Worm (Caenorhabditis elegans) whole organism, mixed stage, embryonic: ENCODE results near the gene Y36E3A.2.
A peak's percentile ranks its signal among the peaks of the same experiment; 100 is the strongest.

Experiments
- M03D4.4 ChIP-seq: sonication (generic microtip); optimal IDR thresholded peaks from 2 replicates; lab custom pipeline; 2017; ENCODE audit warnings: mild to moderate bottlenecking, missing genetic modification characterization, missing compliant biosample characterization
- bed-3 ChIP-seq: fragments of 200-800 bp; sonication (Bioruptor generic); optimal IDR thresholded peaks from 3 replicates; lab custom pipeline; 2018; ENCODE audit warnings: mild to moderate bottlenecking, missing genetic modification characterization, moderate library complexity, missing compliant biosample characterization
- blmp-1 ChIP-seq: fragments of 150-350 bp; optimal IDR thresholded peaks from 2 replicates; lab custom pipeline; 2014; ENCODE audit warnings: missing biosample characterization, missing genetic modification characterization
- ceh-39 ChIP-seq: fragments of 150-350 bp; optimal IDR thresholded peaks from 2 replicates; lab custom pipeline; 2014; ENCODE audit warnings: missing biosample characterization, missing genetic modification characterization
- ceh-43 ChIP-seq: fragments of 200-800 bp; sonication (Bioruptor generic); optimal IDR thresholded peaks from 2 replicates; lab custom pipeline; 2018; ENCODE audit warnings: mild to moderate bottlenecking, missing genetic modification characterization, moderate library complexity, missing compliant biosample characterization
- ceh-83 ChIP-seq: fragments of 200-800 bp; sonication (Bioruptor generic); optimal IDR thresholded peaks from 2 replicates; lab custom pipeline; 2018; ENCODE audit warnings: mild to moderate bottlenecking, missing genetic modification characterization, missing compliant biosample characterization
- ces-1 ChIP-seq: fragments of 150-350 bp; optimal IDR thresholded peaks from 2 replicates; lab custom pipeline; 2014; ENCODE audit warnings: missing biosample characterization, missing genetic modification reagents, missing genetic modification characterization
- cnd-1 ChIP-seq: fragments of 200-800 bp; sonication (Bioruptor generic); optimal IDR thresholded peaks from 2 replicates; lab custom pipeline; 2018; ENCODE audit warnings: mild to moderate bottlenecking, missing genetic modification characterization, missing compliant biosample characterization
- drap-1 ChIP-seq: fragments of 200-800 bp; sonication (Bioruptor generic); optimal IDR thresholded peaks from 3 replicates; lab custom pipeline; 2018; ENCODE audit warnings: mild to moderate bottlenecking, missing genetic modification characterization, missing compliant biosample characterization
- elt-1 ChIP-seq: sonication (generic microtip); optimal IDR thresholded peaks from 2 replicates; lab custom pipeline; 2017; ENCODE audit warnings: missing genetic modification characterization, mild to moderate bottlenecking, missing compliant biosample characterization, antibody characterized with exemption, moderate library complexity, borderline replicate concordance; ENCODE audit not compliant: insufficient read depth
- elt-3 ChIP-seq: fragments of 150-350 bp; optimal IDR thresholded peaks from 2 replicates; lab custom pipeline; 2014; ENCODE audit warnings: missing biosample characterization, missing genetic modification characterization
- flh-1 ChIP-seq: fragments of 200-800 bp; sonication (Bioruptor generic); optimal IDR thresholded peaks from 2 replicates; lab custom pipeline; 2018; ENCODE audit warnings: mild to moderate bottlenecking, missing genetic modification characterization, moderate library complexity, missing compliant biosample characterization
- ham-2 ChIP-seq: fragments of 200-800 bp; sonication (Bioruptor generic); optimal IDR thresholded peaks from 2 replicates; lab custom pipeline; 2018; ENCODE audit warnings: mild to moderate bottlenecking, missing genetic modification characterization, missing compliant biosample characterization
- hlh-1 ChIP-seq: fragments of 150-350 bp; optimal IDR thresholded peaks from 2 replicates; lab custom pipeline; 2014; ENCODE audit warnings: missing biosample characterization, missing genetic modification reagents, missing genetic modification characterization
- lin-13 ChIP-seq: fragments of 150-350 bp; optimal IDR thresholded peaks from 2 replicates; lab custom pipeline; 2014; ENCODE audit warnings: missing biosample characterization, missing genetic modification characterization
- lin-32 ChIP-seq: fragments of 200-800 bp; sonication (Bioruptor generic); optimal IDR thresholded peaks from 2 replicates; lab custom pipeline; 2018; ENCODE audit warnings: mild to moderate bottlenecking, missing genetic modification characterization, missing compliant biosample characterization
- lsy-2 ChIP-seq: fragments of 150-350 bp; optimal IDR thresholded peaks from 2 replicates; lab custom pipeline; 2014; ENCODE audit warnings: missing biosample characterization, missing genetic modification characterization
- mab-5 ChIP-seq: fragments of 150-350 bp; optimal IDR thresholded peaks from 2 replicates; lab custom pipeline; 2014; ENCODE audit warnings: missing biosample characterization, missing genetic modification characterization
- mep-1 ChIP-seq: fragments of 150-350 bp; optimal IDR thresholded peaks from 2 replicates; lab custom pipeline; 2017; ENCODE audit warnings: missing biosample characterization, missing genetic modification reagents, missing genetic modification characterization, inconsistent platforms
- mls-2 ChIP-seq: sonication (generic microtip); optimal IDR thresholded peaks from 2 replicates; lab custom pipeline; 2016; ENCODE audit warnings: mild to moderate bottlenecking, missing genetic modification characterization, moderate library complexity, missing compliant biosample characterization
- nhr-12 ChIP-seq: fragments of 150-350 bp; optimal IDR thresholded peaks from 2 replicates; lab custom pipeline; 2014; ENCODE audit warnings: missing biosample characterization, missing genetic modification characterization
- nhr-2 ChIP-seq: fragments of 150-350 bp; optimal IDR thresholded peaks from 2 replicates; lab custom pipeline; 2014; ENCODE audit warnings: missing biosample characterization, missing genetic modification characterization
- nhr-237 ChIP-seq: fragments of 150-350 bp; optimal IDR thresholded peaks from 2 replicates; lab custom pipeline; 2014; ENCODE audit warnings: missing biosample characterization, missing genetic modification characterization
- nhr-28 ChIP-seq: fragments of 150-350 bp; optimal IDR thresholded peaks from 2 replicates; lab custom pipeline; 2014; ENCODE audit warnings: missing biosample characterization, missing genetic modification characterization
- nhr-76 ChIP-seq: sonication (generic microtip); optimal IDR thresholded peaks from 2 replicates; lab custom pipeline; 2017; ENCODE audit warnings: missing biosample characterization, missing genetic modification characterization
- pha-4 ChIP-seq: fragments of 150-350 bp; optimal IDR thresholded peaks from 2 replicates; lab custom pipeline; 2018; ENCODE audit warnings: missing biosample characterization, missing genetic modification reagents, missing genetic modification characterization
- sem-2 ChIP-seq: fragments of 200-800 bp; sonication (Bioruptor generic); optimal IDR thresholded peaks from 2 replicates; lab custom pipeline; 2018; ENCODE audit warnings: mild to moderate bottlenecking, missing genetic modification characterization, missing compliant biosample characterization
- snpc-4 ChIP-seq: fragments of 150-350 bp; optimal IDR thresholded peaks from 2 replicates; lab custom pipeline; 2014; ENCODE audit warnings: missing biosample characterization, missing genetic modification characterization
- sptf-1 ChIP-seq: sonication (generic microtip); optimal IDR thresholded peaks from 2 replicates; lab custom pipeline; 2017; ENCODE audit warnings: mild to moderate bottlenecking, missing genetic modification characterization, moderate library complexity, missing compliant biosample characterization
- tbx-8 ChIP-seq: fragments of 200-800 bp; sonication (Bioruptor generic); optimal IDR thresholded peaks from 2 replicates; lab custom pipeline; 2018; ENCODE audit warnings: mild to moderate bottlenecking, missing genetic modification characterization, moderate library complexity, missing compliant biosample characterization
- unc-120 ChIP-seq: sonication (generic microtip); optimal IDR thresholded peaks from 2 replicates; lab custom pipeline; 2017; ENCODE audit warnings: missing genetic modification characterization, missing compliant biosample characterization; ENCODE audit not compliant: poor library complexity, severe bottlenecking
- unc-39 ChIP-seq: fragments of 150-350 bp; optimal IDR thresholded peaks from 2 replicates; lab custom pipeline; 2014; ENCODE audit warnings: missing biosample characterization, missing genetic modification characterization
- unc-62 ChIP-seq: fragments of 150-350 bp; optimal IDR thresholded peaks from 2 replicates; lab custom pipeline; 2014; ENCODE audit warnings: missing biosample characterization, missing genetic modification reagents, missing genetic modification characterization
- ztf-11 ChIP-seq: fragments of 150-350 bp; optimal IDR thresholded peaks from 2 replicates; lab custom pipeline; 2014; ENCODE audit warnings: missing biosample characterization, missing genetic modification characterization

The Y36E3A.2 gene

DNA sequence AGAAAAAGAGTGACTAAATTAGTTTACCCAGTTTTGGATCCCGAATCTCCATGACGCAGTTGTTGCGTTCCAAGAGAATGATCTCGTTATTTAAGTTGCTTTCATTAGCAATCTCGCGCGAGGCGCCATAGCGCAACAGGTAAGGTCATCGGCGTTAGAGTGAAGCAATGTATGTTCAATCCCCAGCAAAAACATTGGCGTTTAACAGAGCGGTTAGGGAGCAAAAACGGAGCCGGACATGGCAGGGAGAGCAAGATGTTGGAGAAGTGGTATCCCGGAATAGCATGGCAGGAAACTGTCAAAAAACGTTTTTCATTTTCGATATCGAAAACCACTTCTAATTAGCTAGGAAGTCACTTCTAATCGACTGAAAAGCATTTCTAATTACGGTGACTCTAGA lies 28.5 kb downstream of the Y36E3A.2 start:
- no peak for TF ChIP-seq unc-62 (GFP tag; lab: Kevin White, UChicago)
- TF ChIP-seq ceh-39 (tag; lab: Kevin White, UChicago): no peak
- no peak for TF ChIP-seq lsy-2 (tag; lab: Kevin White, UChicago)
- peak; percentile 5 for TF ChIP-seq drap-1 (GFP tag; lab: Kevin White, UChicago)
- no peak for TF ChIP-seq nhr-12 (tag; lab: Kevin White, UChicago)
- TF ChIP-seq elt-1: no peak
- no peak for TF ChIP-seq hlh-1

DNA sequence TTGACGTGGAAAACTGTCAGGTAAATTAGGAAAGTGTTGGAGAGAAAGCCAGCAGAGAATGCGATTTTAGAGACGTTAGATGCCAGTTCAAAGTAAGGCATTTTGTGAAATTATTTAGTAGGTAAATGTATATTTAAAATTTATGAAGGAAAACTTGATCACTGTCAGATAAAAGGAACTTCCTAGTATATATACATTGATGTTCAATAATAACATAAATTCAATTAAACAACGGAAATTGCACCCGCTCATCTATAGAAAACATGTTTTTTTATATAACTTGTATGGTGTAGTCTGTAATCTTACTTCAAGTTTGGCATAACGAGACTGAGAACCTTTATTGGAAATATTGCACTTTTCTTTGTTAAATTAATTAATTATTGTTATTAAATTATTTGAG lies 33.2 kb downstream of the Y36E3A.2 start, which contains the start of gene str-71:
Gene str-71, minus strand, starts transcription at position 101 of the 400 bp plus-strand sequence.
- TF ChIP-seq bed-3: no peak
- TF ChIP-seq flh-1 (GFP tag; lab: Kevin White, UChicago): no peak
- TF ChIP-seq elt-3 (tag; lab: Kevin White, UChicago): no peak
- TF ChIP-seq lin-13 (tag; lab: Kevin White, UChicago): no peak
- TF ChIP-seq snpc-4 (tag; lab: Kevin White, UChicago): no peak
- no peak for TF ChIP-seq ceh-43 (GFP tag; lab: Kevin White, UChicago)
- TF ChIP-seq drap-1 (GFP tag; lab: Kevin White, UChicago): no peak
- TF ChIP-seq unc-120: no peak
- no peak for TF ChIP-seq unc-62 (GFP tag; lab: Kevin White, UChicago)
- no peak for TF ChIP-seq sem-2 (GFP tag; lab: Kevin White, UChicago)
- TF ChIP-seq nhr-12 (tag; lab: Kevin White, UChicago): no peak
- no peak for TF ChIP-seq ztf-11
- no peak for TF ChIP-seq lsy-2 (tag; lab: Kevin White, UChicago)
- no peak for TF ChIP-seq cnd-1 (tag; lab: Kevin White, UChicago)
- TF ChIP-seq nhr-76: no peak
- TF ChIP-seq blmp-1: no peak
- no peak for TF ChIP-seq elt-1

DNA sequence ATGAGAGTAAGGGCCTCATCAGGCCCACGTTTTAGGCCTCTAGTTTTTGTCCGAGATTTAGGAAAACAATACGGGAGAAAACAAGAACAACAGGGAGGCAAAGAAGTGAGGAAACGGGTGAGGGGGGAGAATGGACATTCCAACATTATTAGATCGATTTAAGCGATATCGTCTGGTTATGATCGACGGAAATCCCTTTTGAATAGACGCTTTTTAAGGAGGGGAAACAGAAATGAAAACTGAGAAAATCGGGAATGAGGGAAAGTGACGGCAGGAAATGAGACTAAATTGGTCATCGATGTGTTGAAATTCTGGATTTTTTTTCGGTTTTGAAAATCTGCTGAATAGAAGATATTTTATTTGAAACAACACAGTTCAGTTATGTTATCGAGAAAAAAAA lies 38.6 kb downstream of the Y36E3A.2 start, which contains the start of gene rocf-1:
Gene rocf-1, minus strand, starts transcription at position 101 of the 400 bp plus-strand sequence.
- TF ChIP-seq pha-4 (tag; lab: Kevin White, UChicago): no peak
- peak; percentile 26 for TF ChIP-seq blmp-1

DNA sequence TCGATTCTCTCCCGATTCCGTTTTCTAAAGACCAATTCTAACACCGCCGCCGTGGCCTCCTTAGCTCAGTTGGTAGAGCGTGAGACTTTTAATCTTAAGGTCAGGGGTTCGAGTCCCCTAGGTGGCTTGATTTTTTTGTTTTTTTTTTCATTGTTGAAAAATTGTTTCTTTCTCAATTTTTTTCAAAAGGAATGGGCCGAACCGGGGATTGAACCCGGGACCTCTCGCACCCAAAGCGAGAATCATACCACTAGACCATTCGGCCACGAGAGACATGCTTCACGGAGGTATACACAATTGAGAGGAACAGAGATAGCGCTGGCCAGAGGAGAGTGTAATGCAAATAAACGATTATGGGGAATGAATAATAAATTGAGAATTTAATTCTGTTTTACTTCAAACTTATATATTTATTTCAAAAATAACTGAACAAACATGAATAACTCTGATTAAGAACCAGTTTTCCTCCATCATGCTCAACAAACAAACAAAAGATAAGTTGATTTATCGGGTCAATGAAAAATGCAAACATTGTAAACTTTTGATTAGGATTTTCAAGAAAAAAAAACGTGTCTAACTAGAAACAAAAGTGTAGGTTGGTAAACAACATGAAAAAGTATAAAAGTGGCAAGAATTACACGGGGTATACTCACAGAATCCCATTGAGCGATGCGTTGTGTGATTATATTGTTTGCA lies 39.3 kb downstream of the Y36E3A.2 start, which contains the start of gene pqn-71:
Gene pqn-71, plus strand, starts transcription at position 646 of the 696 bp plus-strand sequence.
- TF ChIP-seq nhr-237 (tag; lab: Kevin White, UChicago): peak; percentile 35
- no peak for TF ChIP-seq lsy-2 (tag; lab: Kevin White, UChicago)
- peak; percentile 75 for TF ChIP-seq lin-32 (GFP tag; lab: Kevin White, UChicago)
- TF ChIP-seq cnd-1 (tag; lab: Kevin White, UChicago): peak; percentile 78
- TF ChIP-seq unc-120: peak; percentile 96
- peak; percentile 93 for TF ChIP-seq sptf-1
- peak; percentile 47 for TF ChIP-seq mep-1
- peak; percentile 68 for TF ChIP-seq sem-2 (GFP tag; lab: Kevin White, UChicago)
- TF ChIP-seq ces-1 (GFP tag; lab: Kevin White, UChicago): no peak
- no peak for TF ChIP-seq elt-1
- TF ChIP-seq lin-13 (tag; lab: Kevin White, UChicago): peak; percentile 61
- peak; percentile 37 for TF ChIP-seq hlh-1
- TF ChIP-seq flh-1 (GFP tag; lab: Kevin White, UChicago): peak; percentile 63
- peak; percentile 63 for TF ChIP-seq tbx-8 (GFP tag; lab: Kevin White, UChicago)
- TF ChIP-seq ztf-11: peak; percentile 35
- peak; percentile 85 for TF ChIP-seq ham-2 (GFP tag; lab: Kevin White, UChicago)
- peak; percentile 89 for TF ChIP-seq mls-2 (tag; lab: Kevin White, UChicago)
- TF ChIP-seq unc-62 (GFP tag; lab: Kevin White, UChicago): peak; percentile 42
- TF ChIP-seq pha-4 (tag; lab: Kevin White, UChicago): peak; percentile 13
- peak; percentile 41 for TF ChIP-seq elt-3 (tag; lab: Kevin White, UChicago)
- peak; percentile 83 for TF ChIP-seq ceh-43 (GFP tag; lab: Kevin White, UChicago)
- no peak for TF ChIP-seq snpc-4 (tag; lab: Kevin White, UChicago)
- TF ChIP-seq bed-3: peak; percentile 81
- TF ChIP-seq M03D4.4 (tag; lab: Kevin White, UChicago): peak; percentile 85
- peak; percentile 92 for TF ChIP-seq ceh-83 (GFP tag; lab: Kevin White, UChicago)
- TF ChIP-seq nhr-12 (tag; lab: Kevin White, UChicago): no peak
- TF ChIP-seq mab-5 (tag; lab: Kevin White, UChicago): no peak
- TF ChIP-seq nhr-76: no peak
- peak; percentile 14 for TF ChIP-seq nhr-2
- peak; percentile 97 for TF ChIP-seq drap-1 (GFP tag; lab: Kevin White, UChicago)
- TF ChIP-seq unc-39 (tag; lab: Kevin White, UChicago): no peak
- peak; percentile 31 for TF ChIP-seq nhr-28 (tag; lab: Kevin White, UChicago)
- TF ChIP-seq blmp-1: no peak
- TF ChIP-seq ceh-39 (tag; lab: Kevin White, UChicago): no peak
